Worm (Caenorhabditis elegans) whole organism, L4 larva: Measurements from ENCODE around the gene Y57G11C.43.

Experiments
- F10B5.3 ChIP-seq: sonication (generic microtip); optimal IDR thresholded peaks from 2 replicates; lab custom pipeline; 2016; ENCODE audit warnings: mild to moderate bottlenecking, missing genetic modification characterization, missing compliant biosample characterization
- F26F4.8 ChIP-seq: fragments of 200-800 bp; sonication (Bioruptor generic); conservative IDR thresholded peaks from 2 replicates; pipeline ENCODE4 v1.3.6; 2022; ENCODE audit warnings: missing genetic modification characterization, missing compliant biosample characterization
- F37D6.2 ChIP-seq: sonication (generic microtip); optimal IDR thresholded peaks from 2 replicates; lab custom pipeline; 2016; ENCODE audit warnings: mild to moderate bottlenecking, missing genetic modification characterization, missing compliant biosample characterization
- F44E2.7 ChIP-seq: fragments of 200-800 bp; sonication (Bioruptor generic); IDR thresholded peaks from 2 replicates; pipeline ENCODE4 v2.1.2; 2022; ENCODE audit warnings: missing genetic modification characterization, missing compliant biosample characterization
- T20F7.1 ChIP-seq: fragments of 200-800 bp; sonication (Bioruptor generic); optimal IDR thresholded peaks from 2 replicates; lab custom pipeline; 2018; ENCODE audit warnings: mild to moderate bottlenecking, missing genetic modification characterization, missing compliant biosample characterization
- Y48G9A.11 ChIP-seq: fragments of 200-800 bp; sonication (Bioruptor generic); IDR thresholded peaks from 2 replicates; pipeline ENCODE4 v1.3.6; 2022; ENCODE audit warnings: missing genetic modification reagents, missing genetic modification characterization, missing compliant biosample characterization
- ZK546.5 ChIP-seq, 2 experiments: sonication (generic microtip); optimal IDR thresholded peaks; 2 replicates each; lab custom pipeline; 2017; ENCODE audit warnings: missing biosample characterization in 2 of 2, missing genetic modification characterization in 2 of 2
- ama-1 ChIP-seq: fragments of 150-350 bp; optimal IDR thresholded peaks from 2 replicates; lab custom pipeline; 2014; ENCODE audit warnings: inconsistent platforms, mixed read lengths
- arid-1 ChIP-seq: fragments of 200-800 bp; sonication (Bioruptor generic); conservative IDR thresholded peaks from 2 replicates; pipeline ENCODE4 v1.3.6; 2022; ENCODE audit warnings: missing genetic modification reagents, missing genetic modification characterization, missing compliant biosample characterization
- ceh-62 ChIP-seq: sonication (generic microtip); optimal IDR thresholded peaks from 2 replicates; lab custom pipeline; 2017; ENCODE audit warnings: missing biosample characterization, missing genetic modification characterization
- ctbp-1 ChIP-seq: fragments of 200-800 bp; sonication (Bioruptor generic); IDR thresholded peaks from 2 replicates; pipeline ENCODE4 v1.3.6; 2022; ENCODE audit warnings: missing genetic modification reagents, missing genetic modification characterization, missing compliant biosample characterization
- daf-12 ChIP-seq: fragments of 150-350 bp; optimal IDR thresholded peaks from 2 replicates; lab custom pipeline; 2014; ENCODE audit warnings: missing biosample characterization, missing genetic modification reagents, missing genetic modification characterization
- daf-16 ChIP-seq, 3 experiments: sonication (generic microtip); optimal IDR thresholded peaks; 2 replicates each; lab custom pipeline; 2016 to 2017; ENCODE audit warnings: missing genetic modification characterization in 3 of 3, missing genetic modification reagents in 3 of 3, mild to moderate bottlenecking in 2 of 3, missing compliant biosample characterization in 2 of 3, missing biosample characterization in 1 of 3, moderate library complexity in 1 of 3
- daf-8 ChIP-seq: fragments of 200-800 bp; sonication (Bioruptor generic); IDR thresholded peaks from 2 replicates; pipeline ENCODE4 v1.3.6; 2022; ENCODE audit warnings: missing genetic modification characterization, missing compliant biosample characterization
- duxl-1 ChIP-seq: sonication (generic microtip); optimal IDR thresholded peaks from 2 replicates; lab custom pipeline; 2016; ENCODE audit warnings: mild to moderate bottlenecking, missing genetic modification characterization, moderate library complexity, missing compliant biosample characterization; ENCODE audit not compliant: poor library complexity
- dve-1 ChIP-seq: sonication (generic microtip); optimal IDR thresholded peaks from 2 replicates; lab custom pipeline; 2017; ENCODE audit warnings: antibody characterized with exemption, mild to moderate bottlenecking, missing genetic modification characterization, missing compliant biosample characterization; ENCODE audit not compliant: insufficient read depth
- egl-27 ChIP-seq: sonication (generic microtip); optimal IDR thresholded peaks from 3 replicates; lab custom pipeline; 2017; ENCODE audit warnings: missing biosample characterization, missing genetic modification reagents, missing genetic modification characterization
- fkh-10 ChIP-seq: fragments of 150-350 bp; optimal IDR thresholded peaks from 2 replicates; lab custom pipeline; 2014; ENCODE audit warnings: missing biosample characterization, missing genetic modification reagents, missing genetic modification characterization
- hlh-11 ChIP-seq: fragments of 200-800 bp; sonication (Bioruptor generic); optimal IDR thresholded peaks from 2 replicates; lab custom pipeline; 2018; ENCODE audit warnings: mild to moderate bottlenecking, missing genetic modification characterization, missing compliant biosample characterization
- hmg-1.1 ChIP-seq: fragments of 200-800 bp; sonication (Bioruptor generic); IDR thresholded peaks from 2 replicates; pipeline ENCODE4 v1.3.6; 2022; ENCODE audit warnings: missing genetic modification reagents, missing genetic modification characterization, missing compliant biosample characterization
- lim-7 ChIP-seq: fragments of 200-800 bp; sonication (Bioruptor generic); IDR thresholded peaks from 2 replicates; pipeline ENCODE4 v1.3.6; 2022; ENCODE audit warnings: missing genetic modification characterization, missing compliant biosample characterization
- lin-1 ChIP-seq: fragments of 200-800 bp; sonication (Bioruptor generic); IDR thresholded peaks from 2 replicates; pipeline ENCODE4 v1.3.6; 2022; ENCODE audit warnings: missing genetic modification reagents, missing genetic modification characterization, missing compliant biosample characterization
- lin-13 ChIP-seq: fragments of 150-350 bp; optimal IDR thresholded peaks from 2 replicates; lab custom pipeline; 2014; ENCODE audit warnings: missing biosample characterization, missing genetic modification reagents, missing genetic modification characterization
- lin-29 ChIP-seq: fragments of 200-800 bp; sonication (Bioruptor generic); IDR thresholded peaks from 2 replicates; pipeline ENCODE4 v1.3.6; 2022; ENCODE audit warnings: missing genetic modification reagents, missing genetic modification characterization, missing compliant biosample characterization
- lin-38 ChIP-seq: fragments of 200-800 bp; sonication (Bioruptor generic); IDR thresholded peaks from 2 replicates; pipeline ENCODE4 v1.3.6; 2022; ENCODE audit warnings: missing genetic modification reagents, missing genetic modification characterization, missing compliant biosample characterization
- mes-2 ChIP-seq: sonication (generic microtip); optimal IDR thresholded peaks from 2 replicates; lab custom pipeline; 2016; ENCODE audit warnings: missing genotype, mild to moderate bottlenecking, missing genetic modification characterization, missing compliant biosample characterization; ENCODE audit not compliant: poor library complexity, severe bottlenecking
- mxl-3 ChIP-seq: fragments of 200-800 bp; sonication (Bioruptor generic); optimal IDR thresholded peaks from 2 replicates; lab custom pipeline; 2018; ENCODE audit warnings: mild to moderate bottlenecking, missing genetic modification characterization, missing compliant biosample characterization
- nhr-11 ChIP-seq: fragments of 150-350 bp; optimal IDR thresholded peaks from 2 replicates; lab custom pipeline; 2014; ENCODE audit warnings: missing biosample characterization, missing genetic modification characterization
- nhr-237 ChIP-seq: sonication (generic microtip); optimal IDR thresholded peaks from 2 replicates; lab custom pipeline; 2017; ENCODE audit warnings: missing biosample characterization, missing genetic modification characterization
- nhr-28 ChIP-seq: fragments of 150-350 bp; optimal IDR thresholded peaks from 2 replicates; lab custom pipeline; 2014; ENCODE audit warnings: missing biosample characterization, missing genetic modification characterization
- nhr-42 ChIP-seq: fragments of 200-800 bp; sonication (Bioruptor generic); IDR thresholded peaks from 2 replicates; pipeline ENCODE4 v1.3.6; 2022; ENCODE audit warnings: missing genetic modification characterization, missing compliant biosample characterization
- nhr-48 ChIP-seq: sonication (generic microtip); optimal IDR thresholded peaks from 2 replicates; lab custom pipeline; 2016; ENCODE audit warnings: mild to moderate bottlenecking, missing genetic modification characterization, missing compliant biosample characterization
- nhr-6 ChIP-seq: fragments of 150-350 bp; optimal IDR thresholded peaks from 2 replicates; lab custom pipeline; 2014; ENCODE audit warnings: missing biosample characterization, missing genetic modification characterization
- nhr-76 ChIP-seq: fragments of 150-350 bp; optimal IDR thresholded peaks from 2 replicates; lab custom pipeline; 2014; ENCODE audit warnings: missing biosample characterization, missing genetic modification characterization
- nhr-77 ChIP-seq: fragments of 150-350 bp; optimal IDR thresholded peaks from 2 replicates; lab custom pipeline; 2014; ENCODE audit warnings: missing biosample characterization, missing genetic modification characterization
- pha-4 ChIP-seq, 2 experiments: fragments of 150-350 bp in 1 of 2; fragments of 200-800 bp in 1 of 2; sonication (Bioruptor generic) in 1 of 2; IDR thresholded peaks in 1 of 2; optimal IDR thresholded peaks in 1 of 2; 2 replicates each; pipeline versions ENCODE4 v1.3.6 to Lab custom; 2014 to 2022; ENCODE audit warnings: missing genetic modification characterization in 2 of 2, missing genetic modification reagents in 2 of 2, missing biosample characterization in 1 of 2, missing compliant biosample characterization in 1 of 2
- pqm-1 ChIP-seq: sonication (generic microtip); optimal IDR thresholded peaks from 2 replicates; lab custom pipeline; 2017; ENCODE audit warnings: missing biosample characterization, missing genetic modification characterization
- rbr-2 ChIP-seq: sonication (generic microtip); optimal IDR thresholded peaks from 2 replicates; lab custom pipeline; 2016; ENCODE audit warnings: missing genotype, missing genetic modification characterization, missing compliant biosample characterization
- sdz-12 ChIP-seq: fragments of 200-800 bp; sonication (Bioruptor generic); optimal IDR thresholded peaks from 2 replicates; lab custom pipeline; 2018; ENCODE audit warnings: mild to moderate bottlenecking, missing genetic modification characterization, missing compliant biosample characterization
- snpc-1.2 ChIP-seq: fragments of 200-800 bp; sonication (Bioruptor generic); IDR thresholded peaks from 2 replicates; pipeline ENCODE4 v1.3.6; 2022; ENCODE audit warnings: missing genetic modification reagents, missing genetic modification characterization, missing compliant biosample characterization
- snpc-4 ChIP-seq: fragments of 150-350 bp; optimal IDR thresholded peaks from 2 replicates; lab custom pipeline; 2014; ENCODE audit warnings: missing biosample characterization, missing genetic modification characterization
- spr-1 ChIP-seq: sonication (generic microtip); optimal IDR thresholded peaks from 2 replicates; lab custom pipeline; 2016; ENCODE audit warnings: mild to moderate bottlenecking, missing genetic modification characterization, missing compliant biosample characterization
- unc-130 ChIP-seq: sonication (generic microtip); optimal IDR thresholded peaks from 2 replicates; lab custom pipeline; 2016; ENCODE audit warnings: missing genetic modification reagents, missing genetic modification characterization, missing compliant biosample characterization
- vab-7 ChIP-seq: fragments of 200-800 bp; sonication (Bioruptor generic); IDR thresholded peaks from 2 replicates; pipeline ENCODE4 v1.3.6; 2022; ENCODE audit warnings: missing genetic modification reagents, missing genetic modification characterization, missing compliant biosample characterization
- zag-1 ChIP-seq: fragments of 150-350 bp; optimal IDR thresholded peaks from 2 replicates; lab custom pipeline; 2014; ENCODE audit warnings: missing biosample characterization, missing genetic modification characterization
- zip-11 ChIP-seq: fragments of 200-800 bp; sonication (Bioruptor generic); IDR thresholded peaks from 2 replicates; pipeline ENCODE4 v1.3.6; 2022; ENCODE audit warnings: missing genetic modification characterization, missing compliant biosample characterization
- ztf-7 ChIP-seq: fragments of 150-350 bp; optimal IDR thresholded peaks from 2 replicates; lab custom pipeline; 2014; ENCODE audit warnings: missing biosample characterization, missing genetic modification characterization

Gene Y57G11C.43

ce11 chrIV:14766382-14766781 is 2.9 kb upstream of the Y57G11C.43 start, which contains the start of gene vti-1:
TSS of gene vti-1 (minus strand) at chrIV:14766665.
- TF ChIP-seq snpc-4 (tag; lab: Kevin White, UChicago), result no peak
- peak; percentile 56 for TF ChIP-seq lin-38 (GFP tag; lab: Robert Waterston, UW)

DNA sequence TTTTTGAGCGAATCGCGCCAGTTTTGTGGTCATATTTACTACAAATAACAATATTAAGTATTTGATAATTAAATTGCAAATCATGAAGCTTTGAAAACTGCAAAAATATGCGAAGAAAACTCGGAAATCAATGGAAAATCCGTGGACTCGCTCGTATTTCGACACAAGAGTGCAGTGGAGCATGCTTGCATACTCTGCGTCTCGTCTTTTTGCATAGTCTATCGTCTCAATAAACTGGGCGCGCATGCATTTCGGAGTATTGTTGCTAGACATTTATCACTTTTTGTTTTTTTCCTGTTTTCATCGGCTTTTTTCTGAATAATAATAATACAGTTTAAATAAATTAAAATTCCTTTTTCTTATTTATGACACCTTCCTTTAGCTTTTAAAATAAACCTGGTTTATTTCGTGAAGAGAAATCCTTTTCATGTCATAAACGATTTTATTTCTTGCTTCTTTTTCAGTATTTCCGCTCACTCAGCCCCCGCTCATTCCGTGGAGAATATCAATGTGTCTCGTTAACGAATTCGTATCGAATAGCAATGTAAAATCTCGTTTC is 1.5 kb upstream of the Y57G11C.43 start, which contains the start of the genes mrps-7 and Y57G11C.3:
TSS of gene mrps-7 (minus strand) at position 38 of the 559 bp plus-strand sequence.
TSS of gene Y57G11C.3 (plus strand) at position 509 of the 559 bp plus-strand sequence.
- TF ChIP-seq ceh-62 (tag; lab: Kevin White, UChicago) (no peak), sdz-12 (GFP tag; lab: Kevin White, UChicago) (no peak), snpc-4 (tag; lab: Kevin White, UChicago) (peak; percentile 38), fkh-10 (GFP tag; lab: Kevin White, UChicago) (peak; percentile 82), zag-1 (tag; lab: Kevin White, UChicago) (no peak), daf-8 (GFP tag; lab: Robert Waterston, UW) (no peak), unc-130 (GFP tag; lab: Kevin White, UChicago) (peak; percentile 27), ZK546.5 (tag; optimal IDR thresholded peaks at IDR 0.05; lab: Kevin White, UChicago) (no peak), T20F7.1 (GFP tag; lab: Kevin White, UChicago) (peak; percentile 100), arid-1 (GFP tag; lab: Robert Waterston, UW) (peak; percentile 61; the same call in 1 of the 2 replicates), vab-7 (GFP tag; lab: Robert Waterston, UW) (no peak), nhr-48 (peak; percentile 24), mxl-3 (GFP tag; lab: Kevin White, UChicago) (peak; percentile 24), nhr-11 (tag; lab: Kevin White, UChicago) (peak; percentile 84), nhr-237 (tag; lab: Kevin White, UChicago) (no peak), mes-2 (peak; percentile 93), lin-38 (GFP tag; lab: Robert Waterston, UW) (peak; percentile 100), F10B5.3 (peak; percentile 26), Y48G9A.11 (peak; percentile 96), nhr-76 (tag; lab: Kevin White, UChicago) (no peak), lim-7 (GFP tag; lab: Robert Waterston, UW) (no peak), hlh-11 (tag; lab: Kevin White, UChicago) (peak; percentile 76), F37D6.2 (tag; lab: Kevin White, UChicago) (peak; percentile 55), nhr-77 (tag; lab: Kevin White, UChicago) (peak; percentile 86), pqm-1 (tag; lab: Kevin White, UChicago) (peak; percentile 38), F44E2.7 (no peak), hmg-1.1 (GFP tag; lab: Robert Waterston, UW) (peak; percentile 95), nhr-28 (tag; lab: Kevin White, UChicago) (peak; percentile 87), pha-4 (GFP tag; IDR thresholded peaks at IDR 0.05; lab: Robert Waterston, UW) (peak; percentile 28; the same call in 1 of the 2 replicates), pha-4 (tag; optimal IDR thresholded peaks at IDR 0.05; lab: Kevin White, UChicago) (peak; percentile 91), spr-1 (tag; lab: Kevin White, UChicago) (peak; percentile 67), nhr-6 (tag; lab: Kevin White, UChicago) (peak; percentile 94), ztf-7 (tag; lab: Kevin White, UChicago) (peak; percentile 54), F26F4.8 (GFP tag; lab: Robert Waterston, UW) (no peak), duxl-1 (peak; percentile 85), zip-11 (GFP tag; lab: Robert Waterston, UW) (no peak), lin-13 (GFP tag; lab: Kevin White, UChicago) (peak; percentile 76), daf-12 (tag; lab: Kevin White, UChicago) (no peak), ama-1 (peak; percentile 58), rbr-2 (tag; lab: Kevin White, UChicago) (peak; percentile 85), nhr-42 (GFP tag; lab: Robert Waterston, UW) (0 out of 2 replicates have a peak, but pooled peaks have one; percentile 44), egl-27 (tag; lab: Kevin White, UChicago) (no peak), ctbp-1 (GFP tag; lab: Robert Waterston, UW) (0 out of 2 replicates have a peak, but pooled peaks have one; percentile 52), daf-16 (GFP tag; optimal IDR thresholded peaks at IDR 0.05; lab: Kevin White, UChicago) (peak; percentile 1 to 39), daf-16 (tag; optimal IDR thresholded peaks at IDR 0.05; lab: Kevin White, UChicago) (peak; percentile 49), dve-1 (tag; lab: Kevin White, UChicago) (peak; percentile 97), lin-1 (GFP tag; lab: Robert Waterston, UW) (0 out of 2 replicates have a peak, but pooled peaks have one; percentile 14), lin-29 (GFP tag; lab: Robert Waterston, UW) (no peak), snpc-1.2 (GFP tag; lab: Robert Waterston, UW) (peak; percentile 87)
